Fruit fly (Drosophila melanogaster): ENCODE measurements around the gene CG14204.

CG14204 gene

dm6 chrX:19608042-19608609 lies 24.7 kb downstream of the CG14204 start (continued):
- no peak for TF ChIP-seq pho (GFP tag; optimal IDR thresholded peaks at IDR 0.05)
- no peak for TF ChIP-seq CG8388 (GFP tag; optimal IDR thresholded peaks at IDR 0.05)
- no peak for TF ChIP-seq CG31388 (GFP tag; optimal IDR thresholded peaks at IDR 0.05)
- TF ChIP-seq pan (optimal IDR thresholded peaks at IDR 0.05), result no peak
- TF ChIP-seq pan (GFP tag; optimal IDR thresholded peaks at IDR 0.05 in 1 of 2, IDR thresholded peaks at IDR 0.05 in 1 of 2), result no peak
- TF ChIP-seq trem (tag; optimal IDR thresholded peaks at IDR 0.05), result no peak
- TF ChIP-seq unpg (GFP tag; optimal IDR thresholded peaks at IDR 0.05), result no peak
- no peak for TF ChIP-seq CG10267 (tag; optimal IDR thresholded peaks at IDR 0.05)
- peak; percentile 56; the same call in 1 of the 3 replicates for TF ChIP-seq CG14860 (GFP tag; IDR thresholded peaks at IDR 0.05; ENCODE audit: partially characterized antibody)
- TF ChIP-seq HmgD (GFP tag; optimal IDR thresholded peaks at IDR 0.05), result no peak
- no peak for TF ChIP-seq pita (GFP tag; optimal IDR thresholded peaks at IDR 0.05)
- TF ChIP-seq Tbp (GFP tag; optimal IDR thresholded peaks at IDR 0.05), result no peak
- peak; percentile 87; the same call in 1 of the 4 replicates for TF ChIP-seq chinmo (GFP tag; IDR thresholded peaks at IDR 0.05; ENCODE audit: partially characterized antibody)
- no peak for TF ChIP-seq CG42726 (GFP tag; IDR thresholded peaks at IDR 0.05; ENCODE audit: partially characterized antibody)
- no peak for TF ChIP-seq CG5245 (GFP tag; optimal IDR thresholded peaks at IDR 0.05)
- no peak for TF ChIP-seq sc (optimal IDR thresholded peaks at IDR 0.05)
- no peak for TF ChIP-seq sc (GFP tag; optimal IDR thresholded peaks at IDR 0.05)
- no peak for TF ChIP-seq CG4360 (GFP tag; IDR thresholded peaks at IDR 0.05)
- TF ChIP-seq Hr78 (GFP tag; optimal IDR thresholded peaks at IDR 0.05), result peak in 1 of 2 experiments; percentile 42
- no peak for TF ChIP-seq ATbp (GFP tag; optimal IDR thresholded peaks at IDR 0.05)
- no peak for TF ChIP-seq CG1602 (GFP tag; optimal IDR thresholded peaks at IDR 0.05)
- no peak for TF ChIP-seq gt (GFP tag; IDR thresholded peaks at IDR 0.05)
- TF ChIP-seq CG2116 (GFP tag; optimal IDR thresholded peaks at IDR 0.05), result peak; percentile 38
- no peak for TF ChIP-seq bsh (GFP tag; optimal IDR thresholded peaks at IDR 0.05)
- TF ChIP-seq CG16779 (GFP tag; IDR thresholded peaks at IDR 0.05), result no peak
- TF ChIP-seq fd102C (GFP tag; optimal IDR thresholded peaks at IDR 0.05), result no peak
- TF ChIP-seq CG10959 (GFP tag; IDR thresholded peaks at IDR 0.05), result no peak
- no peak for TF ChIP-seq croc (GFP tag; conservative IDR thresholded peaks at IDR 0.05)
- TF ChIP-seq CG17802 (tag; optimal IDR thresholded peaks at IDR 0.05), result no peak
- TF ChIP-seq nerfin-2 (GFP tag; IDR thresholded peaks at IDR 0.05; ENCODE audit: partially characterized antibody), result peak; percentile 59
- TF ChIP-seq fd96Cb (tag; optimal IDR thresholded peaks at IDR 0.05), result no peak
- TF ChIP-seq CoRest (tag; optimal IDR thresholded peaks at IDR 0.05), result no peak
- no peak for TF ChIP-seq CG10654 (GFP tag; optimal IDR thresholded peaks at IDR 0.05)
- no peak for TF ChIP-seq Asciz (GFP tag; optimal IDR thresholded peaks at IDR 0.05)
- peak; percentile 55 for TF ChIP-seq CG16813 (GFP tag; IDR thresholded peaks at IDR 0.05; ENCODE audit: partially characterized antibody)
- TF ChIP-seq CG33557 (GFP tag; optimal IDR thresholded peaks at IDR 0.05), result no peak
- no peak for TF ChIP-seq da (GFP tag; optimal IDR thresholded peaks at IDR 0.05)
- no peak for TF ChIP-seq CG10431 (GFP tag; optimal IDR thresholded peaks at IDR 0.05)
- no peak for TF ChIP-seq sens (GFP tag)
- TF ChIP-seq CG12104 (GFP tag; optimal IDR thresholded peaks at IDR 0.05), result no peak
- TF ChIP-seq gcm2 (GFP tag; optimal IDR thresholded peaks at IDR 0.05), result no peak
- TF ChIP-seq CG7745 (tag; optimal IDR thresholded peaks at IDR 0.05), result no peak
- no peak for TF ChIP-seq CG43689 (GFP tag; IDR thresholded peaks at IDR 0.05)
- TF ChIP-seq Opbp (GFP tag; IDR thresholded peaks at IDR 0.05; ENCODE audit: partially characterized antibody), result peak; percentile 55; the same call in 2 of the 3 replicates
- no peak for TF ChIP-seq bigmax (GFP tag; optimal IDR thresholded peaks at IDR 0.05)
- TF ChIP-seq CG1529 (GFP tag; optimal IDR thresholded peaks at IDR 0.05), result no peak
- TF ChIP-seq Drgx (GFP tag; IDR thresholded peaks at IDR 0.05), result no peak
- no peak for TF ChIP-seq Xbp1 (GFP tag; optimal IDR thresholded peaks at IDR 0.05)
- no peak for TF ChIP-seq vnd (GFP tag; IDR thresholded peaks at IDR 0.05; ENCODE audit: partially characterized antibody)
- no peak for TF ChIP-seq dimm (GFP tag; IDR thresholded peaks at IDR 0.05)
